Fruit fly (Drosophila melanogaster) whole organism, adult: Measurements from ENCODE around the gene vilya.

ENCODE experiments used
- CG11617 ChIP-seq: fragments of 200-800 bp; sonication (Bioruptor generic); optimal IDR thresholded peaks from 2 replicates; lab custom pipeline; 2017; ENCODE audit warnings: mild to moderate bottlenecking, missing biosample characterization, missing genetic modification reagents, missing genetic modification characterization
- CG12768 ChIP-seq: fragments of 200-800 bp; sonication (Bioruptor generic); optimal IDR thresholded peaks from 2 replicates; lab custom pipeline; 2017; ENCODE audit warnings: missing biosample characterization, missing genetic modification characterization, mild to moderate bottlenecking, moderate library complexity, missing genetic modification reagents
- CG14711 ChIP-seq: fragments of 200-800 bp; sonication (Bioruptor generic); optimal IDR thresholded peaks from 2 replicates; lab custom pipeline; 2018; ENCODE audit warnings: missing biosample characterization, mild to moderate bottlenecking, missing genetic modification characterization, moderate library complexity
- CG1620 ChIP-seq: fragments of 200-800 bp; sonication (Bioruptor generic); optimal IDR thresholded peaks from 2 replicates; lab custom pipeline; 2016; ENCODE audit warnings: missing biosample characterization, missing genetic modification characterization
- CG33017 ChIP-seq: fragments of 200-800 bp; sonication (Bioruptor generic); optimal IDR thresholded peaks from 2 replicates; lab custom pipeline; 2018; ENCODE audit warnings: missing biosample characterization, mild to moderate bottlenecking, missing genetic modification characterization, moderate library complexity
- CG5204 ChIP-seq: fragments of 200-800 bp; sonication (Bioruptor generic); optimal IDR thresholded peaks from 2 replicates; lab custom pipeline; 2016; ENCODE audit warnings: missing biosample characterization, missing genetic modification characterization
- CG7045 ChIP-seq: fragments of 200-800 bp; sonication (Bioruptor generic); optimal IDR thresholded peaks from 2 replicates; lab custom pipeline; 2017; ENCODE audit warnings: missing biosample characterization, mild to moderate bottlenecking, missing genetic modification characterization
- CG7101 ChIP-seq: fragments of 200-800 bp; sonication (Bioruptor generic); optimal IDR thresholded peaks from 2 replicates; lab custom pipeline; 2018; ENCODE audit warnings: missing biosample characterization, mild to moderate bottlenecking, missing genetic modification characterization, moderate library complexity
- Clk ChIP-seq: fragments of 200-800 bp; sonication (Bioruptor generic); optimal IDR thresholded peaks from 2 replicates; lab custom pipeline; 2017; ENCODE audit warnings: missing biosample characterization, missing genetic modification characterization
- Crg-1 ChIP-seq: fragments of 200-800 bp; sonication (Bioruptor generic); optimal IDR thresholded peaks from 2 replicates; lab custom pipeline; 2016; ENCODE audit warnings: missing biosample characterization, missing genetic modification characterization
- Hr96 ChIP-seq: fragments of 200-800 bp; sonication (Bioruptor generic); optimal IDR thresholded peaks from 2 replicates; lab custom pipeline; 2016; ENCODE audit warnings: missing biosample characterization, missing genetic modification characterization
- Mnt ChIP-seq: fragments of 200-800 bp; sonication (Bioruptor generic); optimal IDR thresholded peaks from 2 replicates; lab custom pipeline; 2016; ENCODE audit warnings: missing biosample characterization, mild to moderate bottlenecking, missing genetic modification characterization
- bab1 ChIP-seq: fragments of 200-800 bp; sonication (Bioruptor generic); optimal IDR thresholded peaks from 3 replicates; lab custom pipeline; 2019; ENCODE audit warnings: missing biosample characterization, mild to moderate bottlenecking, missing genetic modification characterization, moderate library complexity
- cic ChIP-seq: fragments of 200-800 bp; sonication (Bioruptor generic); optimal IDR thresholded peaks from 2 replicates; lab custom pipeline; 2017; ENCODE audit warnings: missing biosample characterization, mild to moderate bottlenecking, missing genetic modification characterization, moderate library complexity
- cnc ChIP-seq, 2 experiments: fragments of >200 bp; optimal IDR thresholded peaks; 2 replicates each; lab custom pipeline; 2017
- kay ChIP-seq: fragments of 200-800 bp; sonication (Bioruptor generic); peaks from one replicate; lab custom pipeline; 2016; ENCODE audit warnings: missing biosample characterization, missing genetic modification characterization, borderline replicate concordance
- ovo ChIP-seq: fragments of 200-800 bp; sonication (Bioruptor generic); optimal IDR thresholded peaks from 2 replicates; lab custom pipeline; 2016; ENCODE audit warnings: missing biosample characterization, missing genetic modification characterization
- pad ChIP-seq: fragments of 200-800 bp; sonication (Bioruptor generic); optimal IDR thresholded peaks from 3 replicates; lab custom pipeline; 2017; ENCODE audit warnings: missing biosample characterization, missing genetic modification characterization, mild to moderate bottlenecking, moderate library complexity, missing genetic modification reagents
- tj ChIP-seq: fragments of 200-800 bp; sonication (Bioruptor generic); optimal IDR thresholded peaks from 3 replicates; lab custom pipeline; 2017; ENCODE audit warnings: missing biosample characterization, mild to moderate bottlenecking, missing genetic modification characterization, moderate library complexity
- toe ChIP-seq: fragments of 200-800 bp; sonication (Bioruptor generic); optimal IDR thresholded peaks from 2 replicates; lab custom pipeline; 2016; ENCODE audit warnings: missing biosample characterization, missing genetic modification characterization

vilya gene

dm6 chrX:2685022-2685421 is 41.5 kb upstream of the vilya start:
- TF ChIP-seq cic (GFP tag; lab: Kevin White, UChicago), result no peak
- peak; percentile 79 for TF ChIP-seq CG11617 (GFP tag; lab: Kevin White, UChicago)
- peak; percentile 49 for TF ChIP-seq CG33017
- TF ChIP-seq tj (GFP tag; lab: Kevin White, UChicago), result peak; percentile 28
- no peak for TF ChIP-seq Mnt (GFP tag; lab: Kevin White, UChicago)
- no peak for TF ChIP-seq ovo (GFP tag; lab: Kevin White, UChicago)
- peak; percentile 32 for TF ChIP-seq toe (GFP tag; lab: Kevin White, UChicago)
- peak; percentile 28 for TF ChIP-seq pad (GFP tag; lab: Kevin White, UChicago)
- TF ChIP-seq Hr96 (GFP tag; lab: Kevin White, UChicago), result peak; percentile 86
- TF ChIP-seq CG7101 (tag; lab: Kevin White, UChicago), result peak; percentile 81
- peak; percentile 20 for TF ChIP-seq CG1620
- TF ChIP-seq Clk (GFP tag; lab: Kevin White, UChicago), result peak; percentile 92
- TF ChIP-seq cnc (optimal IDR thresholded peaks at IDR 0.05; lab: Kevin White, UChicago), result no peak
- TF ChIP-seq CG5204 (GFP tag; lab: Kevin White, UChicago), result peak; percentile 65
- peak; percentile 65 for TF ChIP-seq CG14711
- peak; percentile 38 for TF ChIP-seq CG12768
- peak; percentile 50 for TF ChIP-seq CG7045 (GFP tag; lab: Kevin White, UChicago)
- no peak for TF ChIP-seq bab1 (GFP tag; lab: Kevin White, UChicago)

dm6 chrX:2685580-2685979 is 40.9 kb upstream of the vilya start, which contains the start of gene per:
Gene per (plus strand): TSS chrX:2685580.
- TF ChIP-seq CG33017, result no peak
- no peak for TF ChIP-seq Hr96 (GFP tag; lab: Kevin White, UChicago)
- TF ChIP-seq Mnt (GFP tag; lab: Kevin White, UChicago), result peak; percentile 58
- TF ChIP-seq tj (GFP tag; lab: Kevin White, UChicago), result peak; percentile 30
- TF ChIP-seq ovo (GFP tag; lab: Kevin White, UChicago), result peak; percentile 61

dm6 chrX:2686930-2687329 is 39.5 kb upstream of the vilya start:
- peak; percentile 29 for TF ChIP-seq CG7101 (tag; lab: Kevin White, UChicago)
- peak; percentile 96 for TF ChIP-seq tj (GFP tag; lab: Kevin White, UChicago)
- TF ChIP-seq Mnt (GFP tag; lab: Kevin White, UChicago), result no peak

dm6 chrX:2690376-2690775 is 36.1 kb upstream of the vilya start:
- TF ChIP-seq CG12768, result no peak
- TF ChIP-seq Crg-1 (GFP tag; lab: Kevin White, UChicago), result no peak
- no peak for TF ChIP-seq kay (GFP tag; lab: Kevin White, UChicago)
- no peak for TF ChIP-seq bab1 (GFP tag; lab: Kevin White, UChicago)
- no peak for TF ChIP-seq Mnt (GFP tag; lab: Kevin White, UChicago)
- TF ChIP-seq tj (GFP tag; lab: Kevin White, UChicago), result no peak
- TF ChIP-seq pad (GFP tag; lab: Kevin White, UChicago), result no peak
- no peak for TF ChIP-seq cnc (optimal IDR thresholded peaks at IDR 0.05; lab: Kevin White, UChicago)
- no peak for TF ChIP-seq Hr96 (GFP tag; lab: Kevin White, UChicago)
- TF ChIP-seq CG7045 (GFP tag; lab: Kevin White, UChicago), result no peak
- TF ChIP-seq CG14711, result no peak
- no peak for TF ChIP-seq CG11617 (GFP tag; lab: Kevin White, UChicago)
- no peak for TF ChIP-seq cic (GFP tag; lab: Kevin White, UChicago)
- no peak for TF ChIP-seq CG7101 (tag; lab: Kevin White, UChicago)
- no peak for TF ChIP-seq toe (GFP tag; lab: Kevin White, UChicago)
- no peak for TF ChIP-seq CG1620
- no peak for TF ChIP-seq Clk (GFP tag; lab: Kevin White, UChicago)
- no peak for TF ChIP-seq ovo (GFP tag; lab: Kevin White, UChicago)
- TF ChIP-seq CG5204 (GFP tag; lab: Kevin White, UChicago), result no peak

dm6 chrX:2693786-2694185 is 32.7 kb upstream of the vilya start, which contains the start of gene dyw:
Gene dyw (minus strand): TSS chrX:2693886.
- TF ChIP-seq Clk (GFP tag; lab: Kevin White, UChicago) (no peak), CG12768 (no peak), cnc (optimal IDR thresholded peaks at IDR 0.05; lab: Kevin White, UChicago) (no peak), CG14711 (no peak), Crg-1 (GFP tag; lab: Kevin White, UChicago) (no peak), CG1620 (no peak), CG7045 (GFP tag; lab: Kevin White, UChicago) (no peak), Hr96 (GFP tag; lab: Kevin White, UChicago) (no peak), tj (GFP tag; lab: Kevin White, UChicago) (no peak), CG11617 (GFP tag; lab: Kevin White, UChicago) (no peak), ovo (GFP tag; lab: Kevin White, UChicago) (no peak), Mnt (GFP tag; lab: Kevin White, UChicago) (no peak), kay (GFP tag; lab: Kevin White, UChicago) (no peak), pad (GFP tag; lab: Kevin White, UChicago) (no peak), cic (GFP tag; lab: Kevin White, UChicago) (no peak), bab1 (GFP tag; lab: Kevin White, UChicago) (no peak), toe (GFP tag; lab: Kevin White, UChicago) (no peak), CG5204 (GFP tag; lab: Kevin White, UChicago) (no peak)
